Fruit fly (Drosophila melanogaster): ENCODE measurements around the gene CG13004.

- TF ChIP-seq E2f1 (GFP tag; IDR thresholded peaks at IDR 0.05): no peak
- no peak for TF ChIP-seq wdn (GFP tag; IDR thresholded peaks at IDR 0.05)
- no peak for TF ChIP-seq CG10366 (GFP tag; IDR thresholded peaks at IDR 0.05)
- no peak for TF ChIP-seq Hmx (GFP tag; optimal IDR thresholded peaks at IDR 0.05)
- TF ChIP-seq Med (GFP tag): no peak
These were observed 42.1 kb downstream of the CG13004 start for dm6 chrX:16793129-16793748.

Data from whole organism, embryonic.